Worm (Caenorhabditis elegans) whole organism, L2 larva: ENCODE data around the gene skn-1.

ENCODE experiments used
- F13H6.1 ChIP-seq: sonication (generic microtip); optimal IDR thresholded peaks from 2 replicates; lab custom pipeline; 2016; ENCODE audit warnings: missing genetic modification characterization, missing compliant biosample characterization
- blmp-1 ChIP-seq: sonication (generic microtip); optimal IDR thresholded peaks from 2 replicates; lab custom pipeline; 2017; ENCODE audit warnings: missing genetic modification characterization, mild to moderate bottlenecking, missing compliant biosample characterization, antibody characterized with exemption, moderate library complexity; ENCODE audit not compliant: insufficient read depth
- dmd-4 ChIP-seq: sonication (generic microtip); optimal IDR thresholded peaks from 2 replicates; lab custom pipeline; 2017; ENCODE audit warnings: missing biosample characterization, missing genetic modification characterization
- egl-27 ChIP-seq: sonication (generic microtip); optimal IDR thresholded peaks from 3 replicates; lab custom pipeline; 2017; ENCODE audit warnings: missing biosample characterization, missing genetic modification reagents, missing genetic modification characterization
- fos-1 ChIP-seq: fragments of 150-350 bp; optimal IDR thresholded peaks from 2 replicates; lab custom pipeline; 2014; ENCODE audit warnings: missing biosample characterization, missing genetic modification characterization
- lsy-2 ChIP-seq, 2 experiments: fragments of 150-350 bp in 1 of 2; sonication (generic microtip) in 1 of 2; optimal IDR thresholded peaks; 2 replicates each; lab custom pipeline; 2014 to 2017; ENCODE audit warnings: missing biosample characterization in 2 of 2, missing genetic modification characterization in 2 of 2
- nhr-129 ChIP-seq: fragments of 150-350 bp; optimal IDR thresholded peaks from 2 replicates; lab custom pipeline; 2014; ENCODE audit warnings: missing biosample characterization, missing genetic modification characterization
- sma-3 ChIP-seq: sonication (generic microtip); optimal IDR thresholded peaks from 2 replicates; lab custom pipeline; 2016; ENCODE audit warnings: missing genetic modification reagents, missing genetic modification characterization, missing compliant biosample characterization
- sma-9 ChIP-seq, 2 experiments: fragments of 150-350 bp in 1 of 2; sonication (generic microtip) in 1 of 2; optimal IDR thresholded peaks; 2 replicates each; lab custom pipeline; 2014 to 2016; ENCODE audit warnings: missing genetic modification characterization in 2 of 2, mild to moderate bottlenecking in 1 of 2, missing biosample characterization in 1 of 2, missing compliant biosample characterization in 1 of 2, missing genetic modification reagents in 1 of 2, moderate library complexity in 1 of 2
- snpc-4 ChIP-seq: fragments of 150-350 bp; optimal IDR thresholded peaks from 2 replicates; lab custom pipeline; 2014; ENCODE audit warnings: missing biosample characterization, missing genetic modification characterization

The skn-1 gene

DNA sequence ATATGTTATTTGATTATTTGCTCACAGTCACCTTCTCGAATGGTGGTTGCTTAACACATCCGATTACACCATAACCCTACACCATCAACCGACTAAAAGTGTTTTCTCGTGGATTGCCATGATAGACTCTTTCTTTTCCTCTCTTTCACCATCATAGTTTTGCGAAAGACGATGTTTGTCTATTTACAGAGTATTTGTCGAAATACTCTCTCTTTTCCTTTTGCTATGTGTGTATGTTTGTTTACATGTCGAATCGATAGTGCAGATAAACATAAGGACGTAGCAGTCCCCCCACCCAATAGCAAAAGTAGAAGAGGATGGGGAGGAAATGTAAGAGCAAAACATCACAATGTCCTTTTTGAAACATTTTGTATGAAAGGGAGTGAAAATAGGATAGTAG is 56.9 kb downstream of the skn-1 start:
- TF ChIP-seq nhr-129 (tag; lab: Kevin White, UChicago) (peak; percentile 75), egl-27 (tag; lab: Kevin White, UChicago) (no peak), blmp-1 (tag; lab: Kevin White, UChicago) (no peak), sma-3 (GFP tag; lab: Kevin White, UChicago) (no peak), snpc-4 (tag; lab: Kevin White, UChicago) (no peak), sma-9 (GFP tag; optimal IDR thresholded peaks at IDR 0.05; lab: Kevin White, UChicago) (peak; percentile 53), sma-9 (tag; optimal IDR thresholded peaks at IDR 0.05; lab: Kevin White, UChicago) (no peak), lsy-2 (tag; optimal IDR thresholded peaks at IDR 0.05; lab: Kevin White, UChicago) (peak in 1 of 2 experiments; percentile 4), fos-1 (tag; lab: Kevin White, UChicago) (no peak), F13H6.1 (tag; lab: Kevin White, UChicago) (peak; percentile 74)

- TF ChIP-seq nhr-129 (tag; lab: Kevin White, UChicago) (peak; percentile 31), snpc-4 (tag; lab: Kevin White, UChicago) (peak; percentile 48), dmd-4 (tag; lab: Kevin White, UChicago) (no peak)
Measured at ce11 chrIV:5602415-5602814, 57.8 kb downstream of the skn-1 start.
